Fruit fly (Drosophila melanogaster): ENCODE measurements around the gene Srrm1.

Gene Srrm1

dm6 chr3L:13068293-13068692, 31.7 kb downstream of the Srrm1 start (continued):
- TF ChIP-seq trem (tag; optimal IDR thresholded peaks at IDR 0.05) (peak; percentile 22), CG12942 (GFP tag; optimal IDR thresholded peaks at IDR 0.05) (no peak), CG9727 (GFP tag; optimal IDR thresholded peaks at IDR 0.05) (peak; percentile 75), Rfx (GFP tag; IDR thresholded peaks at IDR 0.05) (no peak), onecut (GFP tag; IDR thresholded peaks at IDR 0.05) (no peak), Lhr (GFP tag; optimal IDR thresholded peaks at IDR 0.05) (peak; percentile 19), Neu2 (GFP tag; optimal IDR thresholded peaks at IDR 0.05; ENCODE audit: borderline replicate concordance) (no peak), toy (GFP tag; IDR thresholded peaks at IDR 0.05) (no peak), gro (GFP tag; optimal IDR thresholded peaks at IDR 0.05) (no peak), Usf (GFP tag; optimal IDR thresholded peaks at IDR 0.05) (peak; percentile 4), PHDP (tag; optimal IDR thresholded peaks at IDR 0.05) (no peak), CG10431 (GFP tag; optimal IDR thresholded peaks at IDR 0.05) (no peak), Oli (tag; optimal IDR thresholded peaks at IDR 0.05) (peak; percentile 21), CG10147 (GFP tag; optimal IDR thresholded peaks at IDR 0.05) (no peak), CG1603 (tag; optimal IDR thresholded peaks at IDR 0.05) (peak; percentile 21), CG3838 (GFP tag; optimal IDR thresholded peaks at IDR 0.05) (no peak), Sox102F (GFP tag; optimal IDR thresholded peaks at IDR 0.05) (no peak), CG10366 (GFP tag; IDR thresholded peaks at IDR 0.05) (no peak), phol (tag; optimal IDR thresholded peaks at IDR 0.05) (peak; percentile 63), vnd (GFP tag; IDR thresholded peaks at IDR 0.05; ENCODE audit: partially characterized antibody) (no peak), CG10321 (GFP tag; IDR thresholded peaks at IDR 0.05) (no peak), Hand (GFP tag; optimal IDR thresholded peaks at IDR 0.05) (no peak), emc (GFP tag; optimal IDR thresholded peaks at IDR 0.05) (no peak), CG3726 (GFP tag; IDR thresholded peaks at IDR 0.05) (no peak), slbo (GFP tag; IDR thresholded peaks at IDR 0.05) (no peak), Atf3 (GFP tag; optimal IDR thresholded peaks at IDR 0.05) (peak; percentile 13), Blimp-1 (GFP tag; optimal IDR thresholded peaks at IDR 0.05) (peak; percentile 43), Hr3 (GFP tag; optimal IDR thresholded peaks at IDR 0.05) (peak; percentile 14), tin (GFP tag; optimal IDR thresholded peaks at IDR 0.05) (peak; percentile 3), CG34376 (GFP tag; optimal IDR thresholded peaks at IDR 0.05) (no peak), CG16815 (GFP tag; optimal IDR thresholded peaks at IDR 0.05) (peak; percentile 31), CG8924 (tag; optimal IDR thresholded peaks at IDR 0.05) (peak; percentile 31), Hsf (GFP tag; optimal IDR thresholded peaks at IDR 0.05) (peak; percentile 1), sqz (GFP tag; optimal IDR thresholded peaks at IDR 0.05) (no peak), CG31441 (GFP tag; IDR thresholded peaks at IDR 0.05) (peak; percentile 35; the same call in 1 of the 2 replicates), CG10209 (GFP tag; optimal IDR thresholded peaks at IDR 0.05) (peak; percentile 32), CG6272 (GFP tag; IDR thresholded peaks at IDR 0.05) (no peak), CG42726 (GFP tag; IDR thresholded peaks at IDR 0.05; ENCODE audit: partially characterized antibody) (no peak), zen (tag; optimal IDR thresholded peaks at IDR 0.05) (peak; percentile 51), sim (GFP tag; IDR thresholded peaks at IDR 0.05) (no peak), gsb (GFP tag; IDR thresholded peaks at IDR 0.05) (no peak), CG7372 (GFP tag; IDR thresholded peaks at IDR 0.05) (no peak), NC2α (GFP tag; optimal IDR thresholded peaks at IDR 0.05) (no peak), Ssrp (tag; optimal IDR thresholded peaks at IDR 0.05) (peak; percentile 41), Dad (GFP tag; optimal IDR thresholded peaks at IDR 0.05) (no peak), Nf-YB (GFP tag; optimal IDR thresholded peaks at IDR 0.05) (no peak), odd (GFP tag; optimal IDR thresholded peaks at IDR 0.05) (no peak), tgo (GFP tag; IDR thresholded peaks at IDR 0.05) (no peak), wek (GFP tag; optimal IDR thresholded peaks at IDR 0.05) (no peak), Adf1 (GFP tag; IDR thresholded peaks at IDR 0.05) (no peak), ATbp (GFP tag; optimal IDR thresholded peaks at IDR 0.05) (no peak)
